Worm (Caenorhabditis elegans) whole organism, L3 larva: Measurements from ENCODE around the gene col-71.

Experiments
- aly-2 ChIP-seq: fragments of 150-350 bp; optimal IDR thresholded peaks from 2 replicates; lab custom pipeline; 2014; ENCODE audit warnings: missing biosample characterization, missing genetic modification characterization
- ceh-28 ChIP-seq: fragments of 150-350 bp; optimal IDR thresholded peaks from 2 replicates; lab custom pipeline; 2014; ENCODE audit warnings: missing biosample characterization, missing genetic modification reagents, missing genetic modification characterization
- ceh-82 ChIP-seq: fragments of 150-350 bp; optimal IDR thresholded peaks from 2 replicates; lab custom pipeline; 2014; ENCODE audit warnings: missing biosample characterization, missing genetic modification characterization
- ceh-9 ChIP-seq: sonication (generic microtip); optimal IDR thresholded peaks from 2 replicates; lab custom pipeline; 2018; ENCODE audit warnings: missing biosample characterization, missing genetic modification characterization
- daf-12 ChIP-seq: fragments of 150-350 bp; optimal IDR thresholded peaks from 2 replicates; lab custom pipeline; 2014; ENCODE audit warnings: missing biosample characterization, missing genetic modification reagents, missing genetic modification characterization
- egl-27 ChIP-seq: sonication (generic microtip); optimal IDR thresholded peaks from 4 replicates; lab custom pipeline; 2017; ENCODE audit warnings: missing biosample characterization, missing genetic modification reagents, missing genetic modification characterization
- egl-5 ChIP-seq: fragments of 150-350 bp; optimal IDR thresholded peaks from 2 replicates; lab custom pipeline; 2017; ENCODE audit warnings: missing biosample characterization, missing genetic modification reagents, missing genetic modification characterization, inconsistent platforms
- elt-1 ChIP-seq: fragments of 150-350 bp; optimal IDR thresholded peaks from 2 replicates; lab custom pipeline; 2014; ENCODE audit warnings: missing biosample characterization, missing genetic modification characterization
- elt-2 ChIP-seq: sonication (generic microtip); optimal IDR thresholded peaks from 2 replicates; lab custom pipeline; 2016; ENCODE audit warnings: missing genetic modification reagents, mild to moderate bottlenecking, missing genetic modification characterization, missing compliant biosample characterization
- elt-3 ChIP-seq, 3 experiments: fragments of 150-350 bp in 1 of 3; sonication (generic microtip) in 2 of 3; optimal IDR thresholded peaks; 2 replicates in 2 of 3; 4 replicates in 1 of 3; lab custom pipeline; 2014 to 2017; ENCODE audit warnings: missing biosample characterization in 3 of 3, missing genetic modification characterization in 3 of 3
- eor-1 ChIP-seq, 2 experiments: fragments of 150-350 bp; optimal IDR thresholded peaks; 2 replicates each; lab custom pipeline; 2014 to 2018; ENCODE audit warnings: missing biosample characterization in 2 of 2, missing genetic modification characterization in 2 of 2
- fkh-10 ChIP-seq: sonication (generic microtip); optimal IDR thresholded peaks from 2 replicates; lab custom pipeline; 2017; ENCODE audit warnings: missing biosample characterization, missing genetic modification reagents, missing genetic modification characterization
- fkh-2 ChIP-seq: fragments of 150-350 bp; optimal IDR thresholded peaks from 2 replicates; lab custom pipeline; 2014; ENCODE audit warnings: missing biosample characterization, missing genetic modification reagents, missing genetic modification characterization
- fos-1 ChIP-seq: fragments of 150-350 bp; optimal IDR thresholded peaks from 2 replicates; lab custom pipeline; 2014; ENCODE audit warnings: missing biosample characterization, missing genetic modification characterization
- hmg-11 ChIP-seq: sonication (generic microtip); optimal IDR thresholded peaks from 2 replicates; lab custom pipeline; 2016; ENCODE audit warnings: missing genetic modification characterization, missing compliant biosample characterization
- jun-1 ChIP-seq: fragments of 150-350 bp; optimal IDR thresholded peaks from 2 replicates; lab custom pipeline; 2014; ENCODE audit warnings: missing biosample characterization, missing genetic modification reagents, missing genetic modification characterization
- lin-15B ChIP-seq: fragments of 150-350 bp; optimal IDR thresholded peaks from 2 replicates; lab custom pipeline; 2014; ENCODE audit warnings: missing biosample characterization, missing genetic modification characterization
- lin-39 ChIP-seq: fragments of 150-350 bp; optimal IDR thresholded peaks from 2 replicates; lab custom pipeline; 2018; ENCODE audit warnings: missing biosample characterization, missing genetic modification reagents, missing genetic modification characterization
- lsy-12 ChIP-seq: sonication (generic microtip); optimal IDR thresholded peaks from 2 replicates; lab custom pipeline; 2016; ENCODE audit warnings: mild to moderate bottlenecking, missing genetic modification characterization, missing compliant biosample characterization
- mdl-1 ChIP-seq: fragments of 150-350 bp; optimal IDR thresholded peaks from 2 replicates; lab custom pipeline; 2014; ENCODE audit warnings: missing biosample characterization, missing genetic modification characterization
- mml-1 ChIP-seq: fragments of 150-350 bp; sonication (generic microtip); optimal IDR thresholded peaks from 3 replicates; lab custom pipeline; 2014; ENCODE audit warnings: missing biosample characterization, missing genetic modification characterization
- nhr-12 ChIP-seq: fragments of 150-350 bp; optimal IDR thresholded peaks from 2 replicates; lab custom pipeline; 2014; ENCODE audit warnings: missing biosample characterization, missing genetic modification characterization
- nhr-237 ChIP-seq: fragments of 150-350 bp; optimal IDR thresholded peaks from 2 replicates; lab custom pipeline; 2014; ENCODE audit warnings: missing biosample characterization, missing genetic modification characterization
- nhr-25 ChIP-seq: sonication (generic microtip); optimal IDR thresholded peaks from 2 replicates; lab custom pipeline; 2017; ENCODE audit warnings: missing biosample characterization, missing genetic modification characterization
- nhr-28 ChIP-seq: fragments of 150-350 bp; optimal IDR thresholded peaks from 2 replicates; lab custom pipeline; 2014; ENCODE audit warnings: missing biosample characterization, missing genetic modification characterization
- nhr-43 ChIP-seq: sonication (generic microtip); optimal IDR thresholded peaks from 2 replicates; lab custom pipeline; 2016; ENCODE audit warnings: mild to moderate bottlenecking, missing genetic modification characterization, missing compliant biosample characterization; ENCODE audit not compliant: poor library complexity, severe bottlenecking
- nhr-67 ChIP-seq: fragments of 150-350 bp; optimal IDR thresholded peaks from 2 replicates; lab custom pipeline; 2014; ENCODE audit warnings: missing biosample characterization, missing genetic modification characterization
- nhr-76 ChIP-seq: fragments of 150-350 bp; sonication (generic microtip); optimal IDR thresholded peaks from 5 replicates; lab custom pipeline; 2014; ENCODE audit warnings: missing biosample characterization, missing genetic modification characterization
- nhr-77 ChIP-seq: fragments of 150-350 bp; optimal IDR thresholded peaks from 2 replicates; lab custom pipeline; 2014; ENCODE audit warnings: missing biosample characterization, missing genetic modification characterization
- pha-4 ChIP-seq: fragments of 150-350 bp; optimal IDR thresholded peaks from 2 replicates; lab custom pipeline; 2014; ENCODE audit warnings: missing biosample characterization, missing genetic modification reagents, missing genetic modification characterization
- sea-2 ChIP-seq: fragments of 150-350 bp; sonication (generic microtip); optimal IDR thresholded peaks from 4 replicates; lab custom pipeline; 2014; ENCODE audit warnings: missing biosample characterization, missing genetic modification reagents, missing genetic modification characterization
- skn-1 ChIP-seq: fragments of 150-350 bp; optimal IDR thresholded peaks from 2 replicates; lab custom pipeline; 2014; ENCODE audit warnings: missing biosample characterization, missing genetic modification characterization
- snpc-4 ChIP-seq: fragments of 150-350 bp; optimal IDR thresholded peaks from 2 replicates; lab custom pipeline; 2014; ENCODE audit warnings: missing biosample characterization, missing genetic modification characterization
- unc-39 ChIP-seq: sonication (generic microtip); optimal IDR thresholded peaks from 4 replicates; lab custom pipeline; 2017; ENCODE audit warnings: missing biosample characterization, missing genetic modification characterization
- unc-62 ChIP-seq: fragments of 150-350 bp; sonication (generic microtip); optimal IDR thresholded peaks from 4 replicates; lab custom pipeline; 2014; ENCODE audit warnings: missing biosample characterization, missing genetic modification reagents, missing genetic modification characterization
- zag-1 ChIP-seq: fragments of 150-350 bp; optimal IDR thresholded peaks from 2 replicates; lab custom pipeline; 2014; ENCODE audit warnings: missing biosample characterization, missing genetic modification characterization
- ztf-4 ChIP-seq: fragments of 150-350 bp; optimal IDR thresholded peaks from 2 replicates; lab custom pipeline; 2014; ENCODE audit warnings: missing biosample characterization, missing genetic modification characterization

Gene col-71

DNA sequence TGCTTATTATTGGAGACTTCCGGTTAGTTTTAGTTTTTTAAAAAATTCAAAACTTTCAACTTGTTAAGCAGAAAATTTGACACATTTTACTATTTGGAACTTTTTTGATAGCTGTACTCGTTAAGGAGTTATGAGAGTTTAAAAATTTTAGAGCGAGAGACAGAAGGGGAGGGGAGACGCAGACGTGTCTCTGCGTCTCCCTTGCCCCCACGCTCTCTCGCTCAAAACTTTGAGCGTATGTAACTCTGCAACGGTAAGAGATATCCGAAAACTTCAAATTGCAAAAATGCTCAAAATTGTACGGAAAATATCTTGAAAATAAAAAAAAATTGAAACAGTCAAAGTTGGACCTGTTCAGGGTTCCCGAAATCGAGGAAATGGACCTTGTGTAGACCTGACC lies 13.8 kb upstream of the col-71 start:
- no peak for TF ChIP-seq nhr-25 (tag; lab: Kevin White, UChicago)
- no peak for TF ChIP-seq fkh-2 (tag; lab: Kevin White, UChicago)
- no peak for TF ChIP-seq elt-2 (tag; lab: Kevin White, UChicago)
- TF ChIP-seq nhr-76 (tag; lab: Kevin White, UChicago) = no peak
- TF ChIP-seq ceh-82 (tag; lab: Kevin White, UChicago) = no peak
- no peak for TF ChIP-seq egl-27 (tag; lab: Kevin White, UChicago)
- no peak for TF ChIP-seq ceh-28
- no peak for TF ChIP-seq daf-12 (tag; lab: Kevin White, UChicago)
- no peak for TF ChIP-seq fkh-10 (GFP tag; lab: Kevin White, UChicago)
- no peak for TF ChIP-seq unc-62 (GFP tag; lab: Kevin White, UChicago)
- TF ChIP-seq egl-5 (tag; lab: Kevin White, UChicago) = no peak
- TF ChIP-seq nhr-28 (tag; lab: Kevin White, UChicago) = no peak
- no peak for TF ChIP-seq elt-3 (tag; optimal IDR thresholded peaks at IDR 0.05; lab: Kevin White, UChicago)
- no peak for TF ChIP-seq ceh-9 (tag; lab: Kevin White, UChicago)
- no peak for TF ChIP-seq lsy-12 (tag; lab: Kevin White, UChicago)
- TF ChIP-seq skn-1 = no peak
- no peak for TF ChIP-seq jun-1 (tag; lab: Kevin White, UChicago)
- TF ChIP-seq snpc-4 (tag; lab: Kevin White, UChicago) = no peak

DNA sequence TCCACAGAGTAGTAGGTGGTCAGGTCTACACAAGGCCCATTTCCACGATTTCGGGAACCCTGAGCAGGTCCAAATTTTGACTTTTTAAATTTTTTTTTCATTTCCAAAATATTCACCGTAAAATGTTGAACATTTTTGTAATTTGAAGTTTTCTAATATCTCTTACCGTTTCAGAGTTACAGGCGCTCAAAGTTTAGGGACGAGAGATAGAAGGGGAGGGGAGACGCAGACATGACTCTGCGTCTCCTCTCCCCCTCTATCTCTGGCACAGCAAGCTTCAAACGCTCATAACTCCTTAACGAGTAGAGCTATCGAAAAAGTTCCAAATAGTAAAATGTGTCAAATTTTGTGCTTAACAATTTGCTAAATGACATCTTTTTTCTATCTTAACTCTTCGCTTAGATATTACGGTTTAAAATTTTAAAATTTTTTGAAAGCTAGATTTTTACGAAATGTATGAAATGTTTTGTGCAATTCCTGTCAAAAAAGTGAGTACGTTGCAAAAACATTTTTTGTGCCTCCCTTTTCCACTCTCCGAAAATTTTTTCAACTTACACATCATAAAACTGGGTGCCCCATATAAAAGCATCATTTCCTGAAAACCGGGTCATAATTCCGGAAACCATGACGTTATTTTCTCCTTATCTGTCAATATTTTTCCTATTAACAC lies 13.1 kb upstream of the col-71 start, which contains the start of the genes Y49F6B.14 and clec-125:
Y49F6B.14 (minus strand) TSS at position 101 of the 670 bp plus-strand sequence.
clec-125 (plus strand) TSS at position 620 of the 670 bp plus-strand sequence.
- TF ChIP-seq unc-62 (GFP tag; lab: Kevin White, UChicago) = no peak
- TF ChIP-seq nhr-77 (tag; lab: Kevin White, UChicago) = no peak
- TF ChIP-seq jun-1 (tag; lab: Kevin White, UChicago) = no peak

DNA sequence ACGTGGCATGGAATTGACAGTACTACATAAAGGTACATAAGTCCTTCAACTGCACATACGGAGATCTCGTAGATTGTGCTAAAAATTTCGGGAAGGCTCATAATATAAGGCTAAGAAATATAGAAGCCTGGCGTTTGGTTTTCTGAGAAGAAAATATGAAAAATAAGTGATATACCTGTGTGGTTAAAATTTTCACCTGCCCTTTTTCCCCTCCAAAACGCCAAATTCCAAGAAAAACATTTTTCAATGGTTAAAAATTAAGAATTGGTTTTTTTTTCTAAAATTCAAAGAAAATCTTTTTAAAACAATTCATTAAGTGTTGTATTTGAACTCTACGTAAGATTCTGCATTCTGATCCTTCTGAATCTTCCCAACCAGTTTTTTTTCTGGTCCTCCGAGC lies 12.3 kb upstream of the col-71 start, which contains the start of gene srz-5:
srz-5 (minus strand) TSS at position 101 of the 400 bp plus-strand sequence.
- TF ChIP-seq zag-1 (tag; lab: Kevin White, UChicago) = no peak
- TF ChIP-seq pha-4 (tag; lab: Kevin White, UChicago) = no peak
- no peak for TF ChIP-seq fkh-2 (tag; lab: Kevin White, UChicago)
- TF ChIP-seq ztf-4 (tag; lab: Kevin White, UChicago) = no peak
- TF ChIP-seq sea-2 (GFP tag; lab: Kevin White, UChicago) = no peak
- no peak for TF ChIP-seq nhr-43 (tag; lab: Kevin White, UChicago)
- TF ChIP-seq skn-1 = no peak
- TF ChIP-seq fkh-10 (GFP tag; lab: Kevin White, UChicago) = no peak
- no peak for TF ChIP-seq hmg-11
- TF ChIP-seq nhr-67 (tag; lab: Kevin White, UChicago) = no peak
- TF ChIP-seq, all 47 proteins: peak for 0

DNA sequence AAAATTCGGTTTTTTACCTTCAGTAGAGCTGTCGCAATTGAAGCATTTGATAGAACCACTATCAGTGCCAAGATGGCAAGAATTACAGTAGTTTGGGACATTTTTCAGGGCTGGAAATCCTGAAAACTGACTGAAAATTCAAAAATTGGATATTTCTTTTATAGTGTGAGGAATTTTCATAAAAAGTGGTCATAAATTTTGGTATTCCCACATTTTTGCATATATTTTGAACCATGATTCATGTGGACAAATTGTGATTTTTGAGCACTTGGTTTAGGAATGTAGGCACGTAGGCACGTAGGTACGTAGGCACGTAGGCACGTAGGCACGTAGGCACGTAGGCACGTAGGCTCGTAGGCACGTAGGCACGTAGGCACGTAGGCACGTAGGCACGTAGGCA lies 9.9 kb upstream of the col-71 start, which contains the start of gene Y49F6B.19:
Y49F6B.19 (minus strand) TSS at position 101 of the 400 bp plus-strand sequence.
- no peak for TF ChIP-seq egl-27 (tag; lab: Kevin White, UChicago)
- no peak for TF ChIP-seq elt-1 (tag; lab: Kevin White, UChicago)
- no peak for TF ChIP-seq hmg-11
- no peak for TF ChIP-seq mdl-1 (tag; lab: Kevin White, UChicago)
- TF ChIP-seq lin-39 = no peak
- TF ChIP-seq, all 47 proteins: peak for 0

ce11 chrII:3504717-3505116 lies 2.3 kb upstream of the col-71 start, which contains the start of gene cyh-1:
Gene cyh-1 (plus strand): TSS chrII:3505017.
- no peak for TF ChIP-seq aly-2 (tag; lab: Kevin White, UChicago)
- no peak for TF ChIP-seq jun-1 (tag; lab: Kevin White, UChicago)
- no peak for TF ChIP-seq lin-15B (tag; lab: Kevin White, UChicago)
- no peak for TF ChIP-seq lin-39
- TF ChIP-seq egl-5 (tag; lab: Kevin White, UChicago) = no peak
- TF ChIP-seq fos-1 (tag; lab: Kevin White, UChicago) = no peak
- no peak for TF ChIP-seq nhr-12
- no peak for TF ChIP-seq mml-1 (tag; lab: Kevin White, UChicago)
- no peak for TF ChIP-seq zag-1 (tag; lab: Kevin White, UChicago)
- TF ChIP-seq egl-27 (tag; lab: Kevin White, UChicago) = no peak
- TF ChIP-seq unc-39 (tag; lab: Kevin White, UChicago) = no peak
- no peak for TF ChIP-seq sea-2 (GFP tag; lab: Kevin White, UChicago)
- no peak for TF ChIP-seq eor-1 (tag; optimal IDR thresholded peaks at IDR 0.05; lab: Kevin White, UChicago)
- no peak for TF ChIP-seq ceh-82 (tag; lab: Kevin White, UChicago)
- TF ChIP-seq nhr-237 (tag; lab: Kevin White, UChicago) = no peak
- no peak for TF ChIP-seq elt-2 (tag; lab: Kevin White, UChicago)
- no peak for TF ChIP-seq nhr-43 (tag; lab: Kevin White, UChicago)
